Worm (Caenorhabditis elegans): Measurements from ENCODE around the gene srbc-79.

DNA sequence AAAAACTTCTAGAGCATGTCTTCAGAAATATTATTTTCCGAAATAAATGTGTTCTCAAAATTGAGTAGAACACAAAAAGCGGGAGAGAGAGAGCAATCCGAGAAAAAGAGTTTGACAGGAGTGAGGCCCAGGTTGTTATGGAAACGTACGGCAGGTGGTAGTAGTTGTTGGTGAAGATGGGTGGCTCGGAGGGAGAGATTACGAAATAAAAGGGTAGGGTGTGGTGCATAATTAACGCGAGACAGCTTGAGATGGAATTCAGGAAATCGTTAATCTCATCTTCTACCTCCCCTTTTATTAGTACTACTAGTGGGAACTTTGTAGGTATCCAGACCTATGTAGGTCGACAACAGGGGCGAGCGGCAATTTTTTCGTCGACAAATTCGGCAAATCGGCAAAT lies 41.8 kb upstream of the srbc-79 start, which contains the start of gene famh-161:
- no peak for TF ChIP-seq ama-1 (optimal IDR thresholded peaks at IDR 0.05)
- TF ChIP-seq pqm-1 (tag; optimal IDR thresholded peaks at IDR 0.05) = no peak
- no peak for TF ChIP-seq nhr-237 (tag; optimal IDR thresholded peaks at IDR 0.05)
- TF ChIP-seq nhr-23 (tag; optimal IDR thresholded peaks at IDR 0.05) = no peak
- TF ChIP-seq elt-1 (tag; optimal IDR thresholded peaks at IDR 0.05) = no peak
- no peak for TF ChIP-seq elt-3 (tag; optimal IDR thresholded peaks at IDR 0.05)
- TF ChIP-seq daf-12 (tag; optimal IDR thresholded peaks at IDR 0.05) = no peak
- no peak for TF ChIP-seq nhr-12 (tag; optimal IDR thresholded peaks at IDR 0.05)
- no peak for TF ChIP-seq pha-4 (tag; optimal IDR thresholded peaks at IDR 0.05)
- no peak for TF ChIP-seq fos-1 (tag; optimal IDR thresholded peaks at IDR 0.05)
